Fruit fly (Drosophila melanogaster) whole organism, embryonic: ENCODE measurements around the gene CG4660.
A peak's percentile ranks its signal among the peaks of the same experiment; 100 is the strongest.

Source experiments
- Ada2b ChIP-seq: fragments of 200-800 bp; sonication (Bioruptor generic); IDR thresholded peaks from 2 replicates; pipeline ENCODE4 v1.3.6; 2022; ENCODE audit warnings: missing biosample characterization, missing genetic modification characterization
- B-H1 ChIP-seq: fragments of 200-800 bp; sonication (Bioruptor generic); IDR thresholded peaks from 3 replicates; pipeline ENCODE4 v1.3.6; 2022; ENCODE audit warnings: missing biosample characterization, missing genetic modification characterization
- Bgb ChIP-seq: fragments of 200-800 bp; sonication (Bioruptor generic); IDR thresholded peaks from 2 replicates; pipeline ENCODE4 v1.3.6; 2022; ENCODE audit warnings: missing biosample characterization, missing genetic modification characterization; ENCODE audit not compliant: partially characterized antibody
- CG10321 ChIP-seq: fragments of 200-800 bp; sonication (Bioruptor generic); IDR thresholded peaks from 2 replicates; pipeline ENCODE4 v1.3.6; 2022; ENCODE audit warnings: missing biosample characterization, missing genetic modification characterization
- CG10431 ChIP-seq: fragments of 200-800 bp; sonication (Bioruptor generic); optimal IDR thresholded peaks from 3 replicates; lab custom pipeline; 2018; ENCODE audit warnings: missing biosample characterization, mild to moderate bottlenecking, missing genetic modification characterization
- CG10462 ChIP-seq: fragments of 200-800 bp; sonication (Bioruptor generic); optimal IDR thresholded peaks from 2 replicates; lab custom pipeline; 2016; ENCODE audit warnings: missing biosample characterization, missing genetic modification characterization
- CG11085 ChIP-seq: fragments of 200-800 bp; sonication (Bioruptor generic); IDR thresholded peaks from 2 replicates; pipeline ENCODE4 v1.3.6; 2022; ENCODE audit warnings: missing biosample characterization, missing genetic modification characterization
- CG11247 ChIP-seq: fragments of 200-800 bp; sonication (Bioruptor generic); IDR thresholded peaks from 2 replicates; pipeline ENCODE4 v1.3.6; 2022; ENCODE audit warnings: missing biosample characterization, missing genetic modification characterization
- CG12219 ChIP-seq: fragments of 200-800 bp; sonication (Bioruptor generic); optimal IDR thresholded peaks from 3 replicates; lab custom pipeline; 2018; ENCODE audit warnings: missing biosample characterization, mild to moderate bottlenecking, missing genetic modification characterization
- CG13296 ChIP-seq: fragments of 200-800 bp; sonication (Bioruptor generic); optimal IDR thresholded peaks from 3 replicates; lab custom pipeline; 2018; ENCODE audit warnings: missing biosample characterization, mild to moderate bottlenecking, missing genetic modification characterization
- CG14710 ChIP-seq: fragments of 200-800 bp; sonication (Bioruptor generic); optimal IDR thresholded peaks from 3 replicates; lab custom pipeline; 2019; ENCODE audit warnings: missing biosample characterization, mild to moderate bottlenecking, missing genetic modification characterization, moderate library complexity
- CG17359 ChIP-seq: fragments of 200-800 bp; sonication (Bioruptor generic); optimal IDR thresholded peaks from 3 replicates; lab custom pipeline; 2018; ENCODE audit warnings: missing biosample characterization, mild to moderate bottlenecking, missing genetic modification characterization, moderate library complexity
- CG17802 ChIP-seq: fragments of 200-800 bp; sonication (Bioruptor generic); optimal IDR thresholded peaks from 2 replicates; lab custom pipeline; 2018; ENCODE audit warnings: missing biosample characterization, mild to moderate bottlenecking, missing genetic modification characterization, moderate library complexity
- CG17829 ChIP-seq: fragments of 200-800 bp; optimal IDR thresholded peaks from 2 replicates; lab custom pipeline; 2019; ENCODE audit warnings: missing biosample characterization, mild to moderate bottlenecking, missing genetic modification characterization, moderate library complexity
- CG2199 ChIP-seq: fragments of 200-800 bp; sonication (Bioruptor generic); IDR thresholded peaks from 3 replicates; pipeline ENCODE4 v1.3.6; 2022; ENCODE audit warnings: missing biosample characterization, missing genetic modification characterization
- CG33213 ChIP-seq: fragments of 200-800 bp; sonication (Bioruptor generic); optimal IDR thresholded peaks from 3 replicates; lab custom pipeline; 2016; ENCODE audit warnings: missing biosample characterization, missing genetic modification characterization
- CG4404 ChIP-seq: fragments of 200-800 bp; sonication (Bioruptor generic); IDR thresholded peaks from 2 replicates; pipeline ENCODE4 v1.3.6; 2022; ENCODE audit warnings: missing biosample characterization, missing genetic modification characterization
- CG4617 ChIP-seq: fragments of 200-800 bp; sonication (Bioruptor generic); optimal IDR thresholded peaks from 3 replicates; lab custom pipeline; 2016; ENCODE audit warnings: missing biosample characterization, missing genetic modification characterization, borderline replicate concordance
- CG6854 ChIP-seq: fragments of 200-800 bp; sonication (Bioruptor generic); optimal IDR thresholded peaks from 3 replicates; lab custom pipeline; 2017; ENCODE audit warnings: missing biosample characterization, mild to moderate bottlenecking, missing genetic modification characterization
- CG7271 ChIP-seq: fragments of 200-800 bp; sonication (Bioruptor generic); optimal IDR thresholded peaks from 2 replicates; lab custom pipeline; 2018; ENCODE audit warnings: missing biosample characterization, mild to moderate bottlenecking, missing genetic modification characterization, moderate library complexity
- CG7372 ChIP-seq: fragments of 200-800 bp; sonication (Bioruptor generic); IDR thresholded peaks from 2 replicates; pipeline ENCODE4 v1.3.6; 2022; ENCODE audit warnings: missing biosample characterization, missing genetic modification characterization
- CG7928 ChIP-seq: fragments of 200-800 bp; sonication (Bioruptor generic); optimal IDR thresholded peaks from 2 replicates; lab custom pipeline; 2017; ENCODE audit warnings: missing biosample characterization, mild to moderate bottlenecking, missing genetic modification characterization
- CG8281 ChIP-seq: fragments of 200-800 bp; sonication (Bioruptor generic); optimal IDR thresholded peaks from 2 replicates; lab custom pipeline; 2018; ENCODE audit warnings: missing biosample characterization, mild to moderate bottlenecking, missing genetic modification characterization, moderate library complexity
- CG8388 ChIP-seq: fragments of 200-800 bp; sonication (Bioruptor generic); optimal IDR thresholded peaks from 2 replicates; lab custom pipeline; 2019; ENCODE audit warnings: missing biosample characterization, mild to moderate bottlenecking, missing genetic modification characterization, moderate library complexity
- CG9727 ChIP-seq: fragments of 200-800 bp; sonication (Bioruptor generic); optimal IDR thresholded peaks from 3 replicates; lab custom pipeline; 2017; ENCODE audit warnings: missing biosample characterization, mild to moderate bottlenecking, missing genetic modification characterization
- Chrac-16 ChIP-seq: fragments of 200-800 bp; sonication (Bioruptor generic); optimal IDR thresholded peaks from 3 replicates; lab custom pipeline; 2016; ENCODE audit warnings: missing biosample characterization, missing genetic modification characterization
- Dp ChIP-seq: fragments of 200-800 bp; sonication (Bioruptor generic); optimal IDR thresholded peaks from 2 replicates; lab custom pipeline; 2018; ENCODE audit warnings: missing biosample characterization, mild to moderate bottlenecking, missing genetic modification characterization, moderate library complexity
- Fer3 ChIP-seq: fragments of 200-800 bp; sonication (Bioruptor generic); optimal IDR thresholded peaks from 2 replicates; lab custom pipeline; 2018; ENCODE audit warnings: missing biosample characterization, mild to moderate bottlenecking, missing genetic modification characterization, moderate library complexity
- GATAe ChIP-seq: fragments of 200-800 bp; sonication (Bioruptor generic); conservative IDR thresholded peaks from 2 replicates; pipeline ENCODE4 v1.3.6; 2022; ENCODE audit warnings: missing biosample characterization, missing genetic modification characterization
- HLHmδ ChIP-seq: fragments of 200-800 bp; sonication (Bioruptor generic); optimal IDR thresholded peaks from 2 replicates; lab custom pipeline; 2018; ENCODE audit warnings: missing biosample characterization, mild to moderate bottlenecking, missing genetic modification characterization, moderate library complexity
- Kr ChIP-seq: fragments of 200-800 bp; sonication (Bioruptor generic); optimal IDR thresholded peaks from 2 replicates; lab custom pipeline; 2017; ENCODE audit warnings: missing biosample characterization, mild to moderate bottlenecking, missing genetic modification characterization
- Lim3 ChIP-seq: fragments of 200-800 bp; sonication (Bioruptor generic); IDR thresholded peaks from 2 replicates; pipeline ENCODE4 v1.3.6; 2022; ENCODE audit warnings: missing biosample characterization, missing genetic modification characterization
- MBD-R2 ChIP-seq: fragments of 200-800 bp; sonication (Bioruptor generic); IDR thresholded peaks from 2 replicates; pipeline ENCODE4 v1.3.6; 2022; ENCODE audit warnings: missing biosample characterization, missing genetic modification characterization
- Mad ChIP-seq: fragments of 200-800 bp; sonication (Bioruptor generic); optimal IDR thresholded peaks from 2 replicates; lab custom pipeline; 2016; ENCODE audit warnings: missing biosample characterization, missing genetic modification characterization
- Max ChIP-seq: fragments of 200-800 bp; sonication (Bioruptor generic); optimal IDR thresholded peaks from 2 replicates; lab custom pipeline; 2016; ENCODE audit warnings: missing biosample characterization, mild to moderate bottlenecking, missing genetic modification characterization
- TFAM ChIP-seq: fragments of 200-800 bp; sonication (Bioruptor generic); optimal IDR thresholded peaks from 2 replicates; lab custom pipeline; 2017; ENCODE audit warnings: missing biosample characterization, missing genetic modification characterization, inconsistent platforms
- ap ChIP-seq: fragments of 200-800 bp; sonication (Bioruptor generic); IDR thresholded peaks from 2 replicates; pipeline ENCODE4 v1.3.6; 2022; ENCODE audit warnings: missing biosample characterization, missing genetic modification characterization
- az2 ChIP-seq: fragments of 200-800 bp; sonication (Bioruptor generic); optimal IDR thresholded peaks from 3 replicates; lab custom pipeline; 2016; ENCODE audit warnings: missing biosample characterization, missing genetic modification characterization
- bcd ChIP-seq: fragments of 200-800 bp; sonication (Bioruptor generic); optimal IDR thresholded peaks from 2 replicates; lab custom pipeline; 2017; ENCODE audit warnings: missing biosample characterization, mild to moderate bottlenecking, missing genetic modification characterization
- caup ChIP-seq: fragments of 200-800 bp; sonication (Bioruptor generic); optimal IDR thresholded peaks from 3 replicates; lab custom pipeline; 2017; ENCODE audit warnings: missing biosample characterization, mild to moderate bottlenecking, missing genetic modification characterization, moderate library complexity; ENCODE audit not compliant: severe bottlenecking
- chn ChIP-seq: fragments of 200-800 bp; sonication (Bioruptor generic); optimal IDR thresholded peaks from 2 replicates; lab custom pipeline; 2016; ENCODE audit warnings: missing biosample characterization, missing genetic modification characterization
- corto ChIP-seq: fragments of 200-800 bp; sonication (Bioruptor generic); optimal IDR thresholded peaks from 2 replicates; lab custom pipeline; 2016; ENCODE audit warnings: missing biosample characterization, mild to moderate bottlenecking, missing genetic modification characterization, moderate library complexity
- esg ChIP-seq: fragments of 200-800 bp; sonication (Bioruptor generic); conservative IDR thresholded peaks from 2 replicates; pipeline ENCODE4 v1.3.6; 2022; ENCODE audit warnings: missing biosample characterization, missing genetic modification characterization
- gsb ChIP-seq: fragments of 200-800 bp; sonication (Bioruptor generic); IDR thresholded peaks from 2 replicates; pipeline ENCODE4 v1.3.6; 2022; ENCODE audit warnings: missing biosample characterization, missing genetic modification characterization
- jumu ChIP-seq: fragments of 200-800 bp; sonication (Bioruptor generic); optimal IDR thresholded peaks from 3 replicates; lab custom pipeline; 2016; ENCODE audit warnings: missing biosample characterization, missing genetic modification characterization
- knrl ChIP-seq: fragments of 200-800 bp; sonication (Bioruptor generic); IDR thresholded peaks from 3 replicates; pipeline ENCODE4 v1.3.6; 2022; ENCODE audit warnings: missing biosample characterization, missing genetic modification characterization; ENCODE audit not compliant: partially characterized antibody
- lmd ChIP-seq: fragments of 200-800 bp; sonication (Bioruptor generic); IDR thresholded peaks from 2 replicates; pipeline ENCODE4 v1.3.6; 2022; ENCODE audit warnings: missing biosample characterization, missing genetic modification characterization
- sc ChIP-seq, 3 experiments: fragments of >200 bp in 2 of 3; fragments of 200-800 bp in 1 of 3; sonication (Bioruptor generic) in 1 of 3; optimal IDR thresholded peaks; 2 replicates in 2 of 3; 3 replicates in 1 of 3; lab custom pipeline; 2017; ENCODE audit warnings: mild to moderate bottlenecking in 1 of 3, missing biosample characterization in 1 of 3, missing genetic modification characterization in 1 of 3, missing genetic modification reagents in 1 of 3
- schlank ChIP-seq: fragments of 200-800 bp; sonication (Bioruptor generic); optimal IDR thresholded peaks from 2 replicates; lab custom pipeline; 2018; ENCODE audit warnings: missing biosample characterization, mild to moderate bottlenecking, missing genetic modification characterization
- vnd ChIP-seq: fragments of 200-800 bp; sonication (Bioruptor generic); IDR thresholded peaks from 3 replicates; pipeline ENCODE4 v1.3.6; 2022; ENCODE audit warnings: missing biosample characterization, missing genetic modification characterization; ENCODE audit not compliant: partially characterized antibody

The CG4660 gene

DNA sequence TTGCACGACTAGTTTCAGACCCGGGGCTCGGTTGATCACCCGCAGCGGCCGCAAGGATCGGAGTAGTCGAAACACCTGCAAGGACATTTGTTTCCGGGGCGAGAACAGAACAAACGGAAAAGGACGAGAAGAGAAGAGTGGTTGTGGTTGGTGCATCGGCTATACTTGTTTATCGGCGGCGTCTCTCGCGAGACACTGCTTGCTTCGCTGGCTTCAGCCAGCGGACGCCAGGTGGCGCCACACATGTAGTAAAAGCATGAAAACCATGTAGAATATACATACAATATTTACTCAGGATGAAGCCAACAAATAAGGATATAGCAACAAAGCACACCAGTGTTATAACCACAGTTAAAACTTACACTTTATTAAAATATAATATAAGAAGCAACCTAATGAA, 28.7 kb upstream of the CG4660 start (continued):
- TF ChIP-seq CG8281 (no peak), Bgb (GFP tag; lab: Robert Waterston, UW) (peak; percentile 46; the same call in 1 of the 2 replicates), CG10431 (GFP tag; lab: Kevin White, UChicago) (no peak), az2 (peak; percentile 28), CG9727 (GFP tag; lab: Kevin White, UChicago) (peak; percentile 17), CG17802 (tag; lab: Kevin White, UChicago) (peak; percentile 39), jumu (GFP tag; lab: Kevin White, UChicago) (peak; percentile 6), esg (GFP tag; lab: Robert Waterston, UW) (no peak), CG33213 (peak; percentile 2), B-H1 (GFP tag; lab: Robert Waterston, UW) (no peak), Kr (GFP tag; lab: Kevin White, UChicago) (no peak), CG7271 (tag; lab: Kevin White, UChicago) (no peak), Max (GFP tag; lab: Kevin White, UChicago) (no peak), knrl (GFP tag; lab: Robert Waterston, UW) (peak; percentile 60; the same call in 2 of the 3 replicates), CG7372 (GFP tag; lab: Robert Waterston, UW) (peak; percentile 56; the same call in 1 of the 2 replicates), CG2199 (peak; percentile 86; the same call in 2 of the 3 replicates), CG10462 (GFP tag; lab: Kevin White, UChicago) (no peak), caup (peak; percentile 35), GATAe (GFP tag; lab: Robert Waterston, UW) (no peak), corto (GFP tag; lab: Kevin White, UChicago) (no peak), CG10321 (GFP tag; lab: Robert Waterston, UW) (no peak), CG12219 (GFP tag; lab: Kevin White, UChicago) (no peak), CG4404 (GFP tag; lab: Robert Waterston, UW) (peak; percentile 16; the same call in 1 of the 2 replicates), CG7928 (GFP tag; lab: Kevin White, UChicago) (no peak), CG13296 (GFP tag; lab: Kevin White, UChicago) (no peak), HLHmδ (no peak), CG4617 (GFP tag; lab: Kevin White, UChicago) (no peak), chn (GFP tag; lab: Kevin White, UChicago) (peak; percentile 6), sc (optimal IDR thresholded peaks at IDR 0.05; lab: Kevin White, UChicago) (no peak), sc (GFP tag; optimal IDR thresholded peaks at IDR 0.05; lab: Kevin White, UChicago) (no peak), CG8388 (peak; percentile 1), CG17359 (tag; lab: Kevin White, UChicago) (no peak), CG6854 (no peak), CG11247 (peak; percentile 59), MBD-R2 (0 out of 2 replicates have a peak, but pooled peaks have one; percentile 30), CG11085 (peak; percentile 67), gsb (GFP tag; lab: Robert Waterston, UW) (no peak), Mad (peak; percentile 27), schlank (tag; lab: Kevin White, UChicago) (no peak), CG14710 (tag; lab: Kevin White, UChicago) (peak; percentile 20), Lim3 (GFP tag; lab: Robert Waterston, UW) (no peak), Chrac-16 (peak; percentile 38), Ada2b (GFP tag; lab: Robert Waterston, UW) (peak; percentile 31; the same call in 1 of the 2 replicates), Fer3 (tag; lab: Kevin White, UChicago) (no peak), Dp (GFP tag; lab: Kevin White, UChicago) (no peak), bcd (peak; percentile 48), TFAM (no peak), lmd (peak; percentile 63), vnd (GFP tag; lab: Robert Waterston, UW) (no peak), CG17829 (tag; lab: Kevin White, UChicago) (peak; percentile 14), ap (GFP tag; lab: Robert Waterston, UW) (peak; percentile 51; the same call in 1 of the 2 replicates)
